Fruit fly (Drosophila melanogaster): Measurements from ENCODE around the gene ear.

ear gene

DNA sequence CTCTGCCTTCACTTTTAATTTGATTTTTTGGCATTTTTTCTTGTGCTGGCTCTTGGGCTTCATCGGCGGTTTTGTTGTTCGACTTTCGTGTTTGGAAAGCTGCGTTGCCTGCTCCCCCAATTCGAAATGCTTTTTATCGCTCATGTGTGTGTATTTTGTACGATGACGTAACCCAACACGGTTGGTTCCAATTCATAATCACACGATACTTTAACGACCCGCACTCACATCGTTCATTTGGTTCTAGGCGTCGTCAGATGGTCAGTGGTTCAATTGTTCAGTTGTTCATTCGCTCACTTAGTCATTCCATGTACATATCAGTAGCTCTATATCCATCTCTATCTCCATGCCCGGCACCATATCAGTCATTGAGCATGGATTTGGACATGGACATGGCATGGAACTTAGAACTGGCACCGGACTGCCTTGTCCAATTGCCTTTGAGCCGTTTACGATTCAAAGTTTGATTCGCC lies 26.6 kb upstream of the ear start:
- TF ChIP-seq D (optimal IDR thresholded peaks at IDR 0.05) = no peak
- TF ChIP-seq D (GFP tag; optimal IDR thresholded peaks at IDR 0.05) = no peak
- TF ChIP-seq CG8944 (GFP tag; optimal IDR thresholded peaks at IDR 0.05) = no peak
- peak; percentile 15 for TF ChIP-seq CG30403 (GFP tag; optimal IDR thresholded peaks at IDR 0.05)
- no peak for TF ChIP-seq ap (GFP tag; IDR thresholded peaks at IDR 0.05)
- TF ChIP-seq chinmo (GFP tag; IDR thresholded peaks at IDR 0.05; ENCODE audit: partially characterized antibody) = 0 out of 4 replicates have a peak, but pooled peaks have one; percentile 4
- TF ChIP-seq CG15011 (GFP tag; optimal IDR thresholded peaks at IDR 0.05) = no peak
- no peak for TF ChIP-seq MESR4 (GFP tag; optimal IDR thresholded peaks at IDR 0.05)
- TF ChIP-seq CG8388 (GFP tag; optimal IDR thresholded peaks at IDR 0.05) = no peak
- TF ChIP-seq CG6683 (GFP tag; optimal IDR thresholded peaks at IDR 0.05) = no peak
- no peak for TF ChIP-seq slp2 (GFP tag; optimal IDR thresholded peaks at IDR 0.05)
- no peak for TF ChIP-seq nerfin-2 (GFP tag; IDR thresholded peaks at IDR 0.05; ENCODE audit: partially characterized antibody)
- TF ChIP-seq mirr (GFP tag; optimal IDR thresholded peaks at IDR 0.05) = peak; percentile 59
- TF ChIP-seq ken (GFP tag; IDR thresholded peaks at IDR 0.05) = 0 out of 3 replicates have a peak, but pooled peaks have one; percentile 12
- TF ChIP-seq CG1832 (GFP tag; optimal IDR thresholded peaks at IDR 0.05) = no peak
- TF ChIP-seq CG10147 (GFP tag; optimal IDR thresholded peaks at IDR 0.05) = no peak
- no peak for TF ChIP-seq Stat92E (GFP tag; optimal IDR thresholded peaks at IDR 0.05)
- peak; percentile 100 for TF ChIP-seq CG8281 (tag; optimal IDR thresholded peaks at IDR 0.05)
- TF ChIP-seq CG1792 (GFP tag; optimal IDR thresholded peaks at IDR 0.05) = no peak
- no peak for TF ChIP-seq pzg (GFP tag; optimal IDR thresholded peaks at IDR 0.05)
- TF ChIP-seq row (GFP tag; IDR thresholded peaks at IDR 0.05) = peak; percentile 3; the same call in 1 of the 3 replicates
- TF ChIP-seq CG13894 (tag; optimal IDR thresholded peaks at IDR 0.05) = peak; percentile 37
- no peak for TF ChIP-seq CG10979 (tag; optimal IDR thresholded peaks at IDR 0.05)
- TF ChIP-seq nau (GFP tag; optimal IDR thresholded peaks at IDR 0.05) = no peak
- TF ChIP-seq CG13424 (tag; optimal IDR thresholded peaks at IDR 0.05) = no peak
- peak; percentile 73 for TF ChIP-seq CG15514 (GFP tag; optimal IDR thresholded peaks at IDR 0.05)
- TF ChIP-seq CG8089 (GFP tag; optimal IDR thresholded peaks at IDR 0.05) = no peak
- TF ChIP-seq CG11695 (GFP tag; IDR thresholded peaks at IDR 0.05) = no peak
- no peak for TF ChIP-seq Hsf (GFP tag; optimal IDR thresholded peaks at IDR 0.05)
- TF ChIP-seq Blimp-1 (GFP tag; optimal IDR thresholded peaks at IDR 0.05) = no peak
- TF ChIP-seq sens (GFP tag) = peak; percentile 37
- TF ChIP-seq Dp (GFP tag; optimal IDR thresholded peaks at IDR 0.05) = no peak
- no peak for TF ChIP-seq CG8924 (tag; optimal IDR thresholded peaks at IDR 0.05)
- TF ChIP-seq bbx (GFP tag; IDR thresholded peaks at IDR 0.05; ENCODE audit: partially characterized antibody) = peak; percentile 24; the same call in 1 of the 2 replicates
- TF ChIP-seq so (GFP tag; IDR thresholded peaks at IDR 0.05) = 0 out of 3 replicates have a peak, but pooled peaks have one; percentile 28
- TF ChIP-seq Pdp1 (GFP tag; optimal IDR thresholded peaks at IDR 0.05) = peak in 1 of 2 experiments; percentile 88
- no peak for TF ChIP-seq rib (GFP tag; IDR thresholded peaks at IDR 0.05)

DNA sequence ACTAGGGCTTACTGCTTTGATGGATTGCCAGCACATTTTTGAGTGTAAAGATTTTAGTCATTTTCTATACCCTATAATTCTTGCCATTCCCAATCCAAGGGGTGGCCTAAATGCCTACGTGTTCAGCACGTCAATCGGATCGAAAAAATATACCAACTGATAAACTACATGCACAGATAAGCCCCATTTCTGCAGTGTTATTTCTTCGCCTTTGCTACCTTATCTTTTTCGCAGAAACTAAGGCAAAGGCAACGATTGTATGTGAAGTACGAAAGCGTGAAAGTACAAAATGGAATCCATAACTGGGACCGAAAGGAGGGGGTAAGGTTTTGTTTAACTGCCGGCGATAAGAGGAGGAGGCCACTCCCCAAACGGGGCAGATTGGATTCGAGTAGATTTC lies 22.7 kb upstream of the ear start:
- peak; percentile 87; the same call in 3 of the 4 replicates for TF ChIP-seq chinmo (GFP tag; IDR thresholded peaks at IDR 0.05; ENCODE audit: partially characterized antibody)
- TF ChIP-seq CG32532 (GFP tag; IDR thresholded peaks at IDR 0.05) = peak; percentile 5; the same call in 1 of the 2 replicates
- TF ChIP-seq CG12219 (GFP tag; optimal IDR thresholded peaks at IDR 0.05) = no peak
- no peak for TF ChIP-seq Asciz (GFP tag; optimal IDR thresholded peaks at IDR 0.05)
- no peak for TF ChIP-seq ERR (GFP tag; optimal IDR thresholded peaks at IDR 0.05)
- no peak for TF ChIP-seq sim (GFP tag; IDR thresholded peaks at IDR 0.05)
- TF ChIP-seq CG12071 (GFP tag; optimal IDR thresholded peaks at IDR 0.05) = no peak
- TF ChIP-seq CG10366 (GFP tag; IDR thresholded peaks at IDR 0.05) = no peak
- TF ChIP-seq repo (GFP tag; optimal IDR thresholded peaks at IDR 0.05) = no peak
- no peak for TF ChIP-seq CG8388 (GFP tag; optimal IDR thresholded peaks at IDR 0.05)
- no peak for TF ChIP-seq Doc3 (GFP tag; IDR thresholded peaks at IDR 0.05; ENCODE audit: partially characterized antibody)
- no peak for TF ChIP-seq ro (GFP tag; IDR thresholded peaks at IDR 0.05)
- TF ChIP-seq D (optimal IDR thresholded peaks at IDR 0.05) = no peak
- TF ChIP-seq D (GFP tag; optimal IDR thresholded peaks at IDR 0.05) = no peak
- TF ChIP-seq Taf1 (GFP tag; IDR thresholded peaks at IDR 0.05) = no peak
- no peak for TF ChIP-seq CG13424 (tag; optimal IDR thresholded peaks at IDR 0.05)
- TF ChIP-seq CG12744 (GFP tag; optimal IDR thresholded peaks at IDR 0.05) = no peak
- TF ChIP-seq maf-S (GFP tag; optimal IDR thresholded peaks at IDR 0.05) = no peak
- no peak for TF ChIP-seq tio (GFP tag; optimal IDR thresholded peaks at IDR 0.05)
